Worm (Caenorhabditis elegans) whole organism, L1 larva: Measurements from ENCODE around the gene Y57E12AR.1.

ENCODE experiments used
- elt-2 ChIP-seq: sonication (generic microtip); optimal IDR thresholded peaks from 2 replicates; lab custom pipeline; 2016; ENCODE audit warnings: missing genetic modification characterization, mild to moderate bottlenecking, inconsistent platforms, missing compliant biosample characterization, missing genetic modification reagents
- nhr-237 ChIP-seq: fragments of 150-350 bp; optimal IDR thresholded peaks from 2 replicates; lab custom pipeline; 2014; ENCODE audit warnings: missing biosample characterization, missing genetic modification characterization

DNA sequence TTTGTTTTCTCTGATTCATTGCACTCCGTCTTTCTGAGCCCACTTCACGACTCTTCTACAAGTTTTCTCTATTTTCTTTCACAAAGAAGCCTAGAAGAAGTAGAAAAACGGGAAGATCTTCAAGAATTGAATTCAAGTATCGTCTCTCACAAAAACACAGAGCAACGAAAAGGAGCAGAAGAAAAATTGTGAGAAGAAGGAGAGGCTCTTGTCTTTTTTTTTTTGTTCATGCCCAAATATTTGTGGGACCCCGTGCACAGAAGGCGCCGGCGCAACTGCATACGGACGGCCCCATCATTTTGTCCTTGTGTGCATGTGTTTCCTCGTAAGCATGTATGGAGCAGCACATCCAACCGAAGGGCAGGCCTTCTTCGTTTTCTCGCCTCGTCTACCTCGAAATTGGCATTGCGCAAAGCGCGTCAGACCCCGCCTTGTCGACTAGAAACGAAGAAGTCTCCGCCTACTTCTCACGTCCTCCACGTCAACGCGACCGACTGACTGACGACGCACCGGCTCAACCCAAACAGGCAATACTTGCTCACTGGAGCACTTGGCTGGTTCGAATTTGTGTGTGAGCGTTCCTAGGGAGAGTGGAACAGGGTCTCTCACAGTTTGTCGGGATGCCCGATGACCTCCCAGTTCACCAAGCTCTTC is 41.5 kb upstream of the Y57E12AR.1 start:
- TF ChIP-seq nhr-237 (tag; lab: Kevin White, UChicago) (no peak), elt-2 (tag; lab: Kevin White, UChicago) (no peak)
